Worm (Caenorhabditis elegans) whole organism, midembryonic: Measurements from ENCODE around the gene sos-1.

Experiments used
- T22C8.4 ChIP-seq: fragments of 200-800 bp; sonication (Bioruptor generic); IDR thresholded peaks from 2 replicates; pipeline ENCODE4 v1.3.6; 2022; ENCODE audit warnings: missing genetic modification characterization, missing compliant biosample characterization
- cog-1 ChIP-seq: sonication (generic microtip); optimal IDR thresholded peaks from 2 replicates; lab custom pipeline; 2016; ENCODE audit warnings: missing genetic modification characterization, missing compliant biosample characterization
- flt-1 ChIP-seq: fragments of 200-800 bp; sonication (Bioruptor generic); IDR thresholded peaks from 2 replicates; pipeline ENCODE4 v1.3.6; 2022; ENCODE audit warnings: missing genetic modification characterization, missing compliant biosample characterization
- klf-2 ChIP-seq: fragments of 200-800 bp; sonication (Bioruptor generic); conservative IDR thresholded peaks from 2 replicates; pipeline ENCODE4 v1.3.6; 2022; ENCODE audit warnings: missing genetic modification reagents, missing genetic modification characterization, missing compliant biosample characterization
- med-1 ChIP-seq: sonication (generic microtip); optimal IDR thresholded peaks from 2 replicates; lab custom pipeline; 2017; ENCODE audit warnings: missing genetic modification characterization, mild to moderate bottlenecking, missing compliant biosample characterization, antibody characterized with exemption, missing genetic modification reagents; ENCODE audit not compliant: insufficient read depth
- ref-1 ChIP-seq: fragments of 200-800 bp; sonication (Bioruptor generic); conservative IDR thresholded peaks from 2 replicates; pipeline ENCODE4 v1.3.6; 2022; ENCODE audit warnings: missing genetic modification reagents, missing genetic modification characterization, missing compliant biosample characterization
- tab-1 ChIP-seq: fragments of 200-800 bp; sonication (Bioruptor generic); IDR thresholded peaks from 2 replicates; pipeline ENCODE4 v1.3.6; 2022; ENCODE audit warnings: missing genetic modification characterization, missing compliant biosample characterization
- ztf-23 ChIP-seq: fragments of 200-800 bp; sonication (Bioruptor generic); IDR thresholded peaks from 2 replicates; pipeline ENCODE4 v1.3.6; 2022; ENCODE audit warnings: missing genetic modification reagents, missing genetic modification characterization, missing compliant biosample characterization
- ztf-29 ChIP-seq: fragments of 200-800 bp; sonication (Bioruptor generic); IDR thresholded peaks from 2 replicates; pipeline ENCODE4 v1.3.6; 2022; ENCODE audit warnings: missing genetic modification reagents, missing genetic modification characterization, missing compliant biosample characterization

sos-1 gene

ce11 chrV:4509319-4509937, 39.7 kb downstream of the sos-1 start:
- TF ChIP-seq T22C8.4 (no peak), cog-1 (tag; lab: Kevin White, UChicago) (no peak)

- no peak for TF ChIP-seq ztf-29 (GFP tag; lab: Robert Waterston, UW)
- TF ChIP-seq cog-1 (tag; lab: Kevin White, UChicago): no peak
- TF ChIP-seq flt-1 (GFP tag; lab: Robert Waterston, UW): no peak
- no peak for TF ChIP-seq tab-1
- no peak for TF ChIP-seq med-1
- TF ChIP-seq ztf-23 (GFP tag; lab: Robert Waterston, UW): no peak
- no peak for TF ChIP-seq T22C8.4
These were observed 40.3 kb downstream of the sos-1 start for ce11 chrV:4508772-4509171.

- TF ChIP-seq ref-1 (GFP tag; lab: Robert Waterston, UW): no peak
- TF ChIP-seq ztf-29 (GFP tag; lab: Robert Waterston, UW): peak; percentile 64; the same call in 1 of the 2 replicates
- TF ChIP-seq flt-1 (GFP tag; lab: Robert Waterston, UW): no peak; the same call in 1 of the 2 replicates
- no peak; the same call in 1 of the 2 replicates for TF ChIP-seq ztf-23 (GFP tag; lab: Robert Waterston, UW)
- TF ChIP-seq tab-1: no peak
- no peak for TF ChIP-seq med-1
- no peak for TF ChIP-seq T22C8.4
These were observed 41.1 kb downstream of the sos-1 start for ce11 chrV:4507836-4508462.

- TF ChIP-seq klf-2 (GFP tag; lab: Robert Waterston, UW): no peak
- TF ChIP-seq ztf-23 (GFP tag; lab: Robert Waterston, UW): no peak
- TF ChIP-seq med-1: no peak
- TF ChIP-seq ref-1 (GFP tag; lab: Robert Waterston, UW): no peak
- 0 out of 2 replicates have a peak, but pooled peaks have one; percentile 32 for TF ChIP-seq ztf-29 (GFP tag; lab: Robert Waterston, UW)
- TF ChIP-seq flt-1 (GFP tag; lab: Robert Waterston, UW): no peak
- no peak for TF ChIP-seq tab-1
These were observed 42.0 kb downstream of the sos-1 start for ce11 chrV:4507129-4507528.

- 0 out of 2 replicates have a peak, but pooled peaks have one; percentile 7 for TF ChIP-seq flt-1 (GFP tag; lab: Robert Waterston, UW)
- TF ChIP-seq ztf-23 (GFP tag; lab: Robert Waterston, UW): no peak
These were observed 42.4 kb downstream of the sos-1 start for ce11 chrV:4506681-4507080.

- TF ChIP-seq ref-1 (GFP tag; lab: Robert Waterston, UW): no peak
- no peak for TF ChIP-seq T22C8.4
- TF ChIP-seq med-1: no peak
- TF ChIP-seq ztf-29 (GFP tag; lab: Robert Waterston, UW): no peak
- TF ChIP-seq ztf-23 (GFP tag; lab: Robert Waterston, UW): no peak
- no peak for TF ChIP-seq tab-1
- TF ChIP-seq cog-1 (tag; lab: Kevin White, UChicago): no peak
- no peak for TF ChIP-seq flt-1 (GFP tag; lab: Robert Waterston, UW)
- TF ChIP-seq klf-2 (GFP tag; lab: Robert Waterston, UW): no peak
These were observed 43.5 kb downstream of the sos-1 start for ce11 chrV:4505408-4506270.

ce11 chrV:4505000-4505399, 44.1 kb downstream of the sos-1 start:
- TF ChIP-seq flt-1 (GFP tag; lab: Robert Waterston, UW) (no peak), cog-1 (tag; lab: Kevin White, UChicago) (no peak), tab-1 (no peak), ztf-23 (GFP tag; lab: Robert Waterston, UW) (no peak), T22C8.4 (no peak), ztf-29 (GFP tag; lab: Robert Waterston, UW) (no peak), klf-2 (GFP tag; lab: Robert Waterston, UW) (no peak), ref-1 (GFP tag; lab: Robert Waterston, UW) (no peak)

ce11 chrV:4504445-4504844, 44.6 kb downstream of the sos-1 start:
- TF ChIP-seq ztf-29 (GFP tag; lab: Robert Waterston, UW) (no peak), klf-2 (GFP tag; lab: Robert Waterston, UW) (no peak), cog-1 (tag; lab: Kevin White, UChicago) (no peak), ztf-23 (GFP tag; lab: Robert Waterston, UW) (no peak), med-1 (no peak), T22C8.4 (no peak), flt-1 (GFP tag; lab: Robert Waterston, UW) (no peak), tab-1 (no peak), ref-1 (GFP tag; lab: Robert Waterston, UW) (no peak)

ce11 chrV:4503868-4504365, 45.2 kb downstream of the sos-1 start:
- no peak for TF ChIP-seq ztf-23 (GFP tag; lab: Robert Waterston, UW)
- no peak for TF ChIP-seq ztf-29 (GFP tag; lab: Robert Waterston, UW)
- no peak for TF ChIP-seq T22C8.4

- TF ChIP-seq tab-1 (0 out of 2 replicates have a peak, but pooled peaks have one; percentile 12), ztf-23 (GFP tag; lab: Robert Waterston, UW) (no peak), ztf-29 (GFP tag; lab: Robert Waterston, UW) (no peak), ref-1 (GFP tag; lab: Robert Waterston, UW) (no peak)
These were observed 46.5 kb downstream of the sos-1 start for ce11 chrV:4502624-4503023.
